Fruit fly (Drosophila melanogaster) whole organism, embryonic: ENCODE results near the gene CG13081.

ENCODE experiments used
- Atf6 ChIP-seq: fragments of 200-800 bp; sonication (Bioruptor generic); IDR thresholded peaks from 2 replicates; pipeline ENCODE4 v1.3.6; 2022; ENCODE audit warnings: missing biosample characterization, missing genetic modification characterization
- B-H1 ChIP-seq: fragments of 200-800 bp; sonication (Bioruptor generic); IDR thresholded peaks from 3 replicates; pipeline ENCODE4 v1.3.6; 2022; ENCODE audit warnings: missing biosample characterization, missing genetic modification characterization
- BtbVII ChIP-seq: fragments of 200-800 bp; sonication (Bioruptor generic); optimal IDR thresholded peaks from 3 replicates; lab custom pipeline; 2017; ENCODE audit warnings: missing biosample characterization, mild to moderate bottlenecking, missing genetic modification characterization
- CG11456 ChIP-seq: fragments of 200-800 bp; sonication (Bioruptor generic); IDR thresholded peaks from 3 replicates; pipeline ENCODE4 v1.3.6; 2022; ENCODE audit warnings: missing biosample characterization, missing genetic modification characterization
- CG12744 ChIP-seq: fragments of 200-800 bp; sonication (Bioruptor generic); optimal IDR thresholded peaks from 2 replicates; lab custom pipeline; 2016; ENCODE audit warnings: missing biosample characterization, missing genetic modification characterization
- CG1792 ChIP-seq: fragments of 200-800 bp; sonication (Bioruptor generic); optimal IDR thresholded peaks from 2 replicates; lab custom pipeline; 2016; ENCODE audit warnings: missing biosample characterization, missing genetic modification characterization
- CG2116 ChIP-seq: fragments of 200-800 bp; sonication (Bioruptor generic); optimal IDR thresholded peaks from 3 replicates; lab custom pipeline; 2018; ENCODE audit warnings: missing biosample characterization, mild to moderate bottlenecking, missing genetic modification characterization
- CG34376 ChIP-seq: fragments of 200-800 bp; sonication (Bioruptor generic); optimal IDR thresholded peaks from 2 replicates; lab custom pipeline; 2018; ENCODE audit warnings: missing biosample characterization, mild to moderate bottlenecking, missing genetic modification characterization
- CG42726 ChIP-seq: fragments of 200-800 bp; sonication (Bioruptor generic); IDR thresholded peaks from 2 replicates; pipeline ENCODE4 v1.3.6; 2022; ENCODE audit warnings: missing biosample characterization, missing genetic modification characterization; ENCODE audit not compliant: partially characterized antibody
- CG6654 ChIP-seq: fragments of 200-800 bp; sonication (Bioruptor generic); optimal IDR thresholded peaks from 2 replicates; lab custom pipeline; 2017; ENCODE audit warnings: missing biosample characterization, mild to moderate bottlenecking, missing genetic modification characterization
- CG6765 ChIP-seq: fragments of 200-800 bp; sonication (Bioruptor generic); optimal IDR thresholded peaks from 3 replicates; lab custom pipeline; 2017; ENCODE audit warnings: missing biosample characterization, mild to moderate bottlenecking, missing genetic modification characterization
- CG7556 ChIP-seq: fragments of 200-800 bp; sonication (Bioruptor generic); optimal IDR thresholded peaks from 2 replicates; lab custom pipeline; 2017; ENCODE audit warnings: missing biosample characterization, mild to moderate bottlenecking, missing genetic modification characterization
- CG8388 ChIP-seq: fragments of 200-800 bp; sonication (Bioruptor generic); optimal IDR thresholded peaks from 2 replicates; lab custom pipeline; 2019; ENCODE audit warnings: missing biosample characterization, mild to moderate bottlenecking, missing genetic modification characterization, moderate library complexity
- CrebB ChIP-seq: fragments of 200-800 bp; sonication (Bioruptor generic); optimal IDR thresholded peaks from 3 replicates; lab custom pipeline; 2018; ENCODE audit warnings: missing biosample characterization, mild to moderate bottlenecking, missing genetic modification characterization
- E2f2 ChIP-seq: fragments of 200-800 bp; sonication (Bioruptor generic); IDR thresholded peaks from 2 replicates; pipeline ENCODE4 v1.3.6; 2022; ENCODE audit warnings: missing biosample characterization, missing genetic modification characterization
- Elba2 ChIP-seq: fragments of 200-800 bp; sonication (Bioruptor generic); optimal IDR thresholded peaks from 3 replicates; lab custom pipeline; 2016; ENCODE audit warnings: missing biosample characterization, missing genetic modification characterization
- GATAe ChIP-seq: fragments of 200-800 bp; sonication (Bioruptor generic); conservative IDR thresholded peaks from 2 replicates; pipeline ENCODE4 v1.3.6; 2022; ENCODE audit warnings: missing biosample characterization, missing genetic modification characterization
- Jarid2 ChIP-seq: fragments of 200-800 bp; sonication (Bioruptor generic); optimal IDR thresholded peaks from 3 replicates; lab custom pipeline; 2017; ENCODE audit warnings: mild to moderate bottlenecking, missing biosample characterization, missing genetic modification reagents, missing genetic modification characterization
- MBD-R2 ChIP-seq: fragments of 200-800 bp; sonication (Bioruptor generic); IDR thresholded peaks from 2 replicates; pipeline ENCODE4 v1.3.6; 2022; ENCODE audit warnings: missing biosample characterization, missing genetic modification characterization
- Nf-YB ChIP-seq: fragments of 200-800 bp; sonication (Bioruptor generic); optimal IDR thresholded peaks from 3 replicates; lab custom pipeline; 2019; ENCODE audit warnings: missing biosample characterization, mild to moderate bottlenecking, missing genetic modification characterization, moderate library complexity
- PHDP ChIP-seq: fragments of 200-800 bp; sonication (Bioruptor generic); optimal IDR thresholded peaks from 3 replicates; lab custom pipeline; 2018; ENCODE audit warnings: missing biosample characterization, mild to moderate bottlenecking, missing genetic modification characterization, moderate library complexity
- Pdp1 ChIP-seq, 2 experiments: fragments of 200-800 bp; sonication (Bioruptor generic); optimal IDR thresholded peaks; 3 replicates each; lab custom pipeline; 2016; ENCODE audit warnings: missing biosample characterization in 2 of 2, missing genetic modification characterization in 2 of 2, mild to moderate bottlenecking in 1 of 2, moderate library complexity in 1 of 2
- Scr ChIP-seq: fragments of 200-800 bp; sonication (Bioruptor generic); IDR thresholded peaks from 2 replicates; pipeline ENCODE4 v1.3.6; 2022; ENCODE audit warnings: missing biosample characterization, missing genetic modification characterization; ENCODE audit not compliant: partially characterized antibody
- Stat92E ChIP-seq, 3 experiments: fragments of >200 bp in 2 of 3; fragments of 200-800 bp in 1 of 3; sonication (Bioruptor generic) in 1 of 3; optimal IDR thresholded peaks; 2 replicates each; lab custom pipeline; 2017 to 2019; ENCODE audit warnings: missing biosample characterization in 3 of 3, missing genetic modification characterization in 3 of 3, mild to moderate bottlenecking in 1 of 3, moderate library complexity in 1 of 3
- Taf1 ChIP-seq: fragments of 200-800 bp; sonication (Bioruptor generic); IDR thresholded peaks from 2 replicates; pipeline ENCODE4 v1.3.6; 2022; ENCODE audit warnings: missing biosample characterization, missing genetic modification characterization
- Tbp ChIP-seq: fragments of >200 bp; optimal IDR thresholded peaks from 2 replicates; lab custom pipeline; 2018; ENCODE audit warnings: missing biosample characterization, missing genetic modification characterization
- abd-A ChIP-seq: fragments of 200-800 bp; sonication (Bioruptor generic); optimal IDR thresholded peaks from 3 replicates; lab custom pipeline; 2019; ENCODE audit warnings: missing biosample characterization, mild to moderate bottlenecking, missing genetic modification characterization, moderate library complexity
- caup ChIP-seq: fragments of 200-800 bp; sonication (Bioruptor generic); optimal IDR thresholded peaks from 3 replicates; lab custom pipeline; 2017; ENCODE audit warnings: missing biosample characterization, mild to moderate bottlenecking, missing genetic modification characterization, moderate library complexity; ENCODE audit not compliant: severe bottlenecking
- chinmo ChIP-seq: fragments of 200-800 bp; sonication (Bioruptor generic); IDR thresholded peaks from 4 replicates; pipeline ENCODE4 v1.3.6; 2022; ENCODE audit warnings: missing biosample characterization, missing genetic modification characterization; ENCODE audit not compliant: partially characterized antibody
- dati ChIP-seq: fragments of 200-800 bp; sonication (Bioruptor generic); IDR thresholded peaks from 2 replicates; pipeline ENCODE4 v1.3.6; 2022; ENCODE audit warnings: missing biosample characterization, missing genetic modification characterization
- dysf ChIP-seq: fragments of 200-800 bp; sonication (Bioruptor generic); IDR thresholded peaks from 3 replicates; pipeline ENCODE4 v1.3.6; 2022; ENCODE audit warnings: missing biosample characterization, missing genetic modification characterization
- fd96Cb ChIP-seq: fragments of 200-800 bp; sonication (Bioruptor generic); optimal IDR thresholded peaks from 2 replicates; lab custom pipeline; 2018; ENCODE audit warnings: missing biosample characterization, mild to moderate bottlenecking, missing genetic modification characterization, moderate library complexity
- ftz-f1 ChIP-seq: fragments of 200-800 bp; sonication (Bioruptor generic); optimal IDR thresholded peaks from 2 replicates; lab custom pipeline; 2016; ENCODE audit warnings: missing biosample characterization, missing genetic modification characterization
- fu2 ChIP-seq: fragments of 200-800 bp; sonication (Bioruptor generic); optimal IDR thresholded peaks from 2 replicates; lab custom pipeline; 2016; ENCODE audit warnings: missing biosample characterization, missing genetic modification characterization
- gem ChIP-seq: fragments of 200-800 bp; sonication (Bioruptor generic); optimal IDR thresholded peaks from 2 replicates; lab custom pipeline; 2019; ENCODE audit warnings: missing biosample characterization, mild to moderate bottlenecking, missing genetic modification characterization, moderate library complexity
- grn ChIP-seq: fragments of 200-800 bp; sonication (Bioruptor generic); optimal IDR thresholded peaks from 3 replicates; lab custom pipeline; 2017; ENCODE audit warnings: missing biosample characterization, missing genetic modification characterization
- gsb ChIP-seq: fragments of 200-800 bp; sonication (Bioruptor generic); IDR thresholded peaks from 2 replicates; pipeline ENCODE4 v1.3.6; 2022; ENCODE audit warnings: missing biosample characterization, missing genetic modification characterization
- hb ChIP-seq: fragments of 200-800 bp; sonication (Bioruptor generic); IDR thresholded peaks from 3 replicates; pipeline ENCODE4 v1.3.6; 2022; ENCODE audit warnings: missing biosample characterization, missing genetic modification characterization; ENCODE audit not compliant: partially characterized antibody
- lbe ChIP-seq: fragments of 200-800 bp; sonication (Bioruptor generic); optimal IDR thresholded peaks from 2 replicates; lab custom pipeline; 2016; ENCODE audit warnings: missing biosample characterization, mild to moderate bottlenecking, missing genetic modification characterization
- luna ChIP-seq: fragments of 200-800 bp; sonication (Bioruptor generic); optimal IDR thresholded peaks from 2 replicates; lab custom pipeline; 2016; ENCODE audit warnings: missing biosample characterization, missing genetic modification characterization
- oc ChIP-seq: fragments of 200-800 bp; sonication (Bioruptor generic); optimal IDR thresholded peaks from 2 replicates; lab custom pipeline; 2018; ENCODE audit warnings: missing biosample characterization, mild to moderate bottlenecking, missing genetic modification characterization, moderate library complexity
- odd ChIP-seq: fragments of 200-800 bp; sonication (Bioruptor generic); optimal IDR thresholded peaks from 2 replicates; lab custom pipeline; 2017; ENCODE audit warnings: missing biosample characterization, mild to moderate bottlenecking, missing genetic modification characterization
- prd ChIP-seq, 3 experiments: fragments of >200 bp in 2 of 3; fragments of 200-800 bp in 1 of 3; sonication (Bioruptor generic) in 1 of 3; optimal IDR thresholded peaks in 2 of 3; IDR thresholded peaks in 1 of 3; 2 replicates in 2 of 3; 3 replicates in 1 of 3; pipeline versions ENCODE4 v1.3.6 to Lab custom; 2017 to 2022; ENCODE audit warnings: missing biosample characterization in 1 of 3, missing genetic modification characterization in 1 of 3
- rib ChIP-seq: fragments of 200-800 bp; sonication (Bioruptor generic); IDR thresholded peaks from 2 replicates; pipeline ENCODE4 v1.3.6; 2022; ENCODE audit warnings: missing biosample characterization, missing genetic modification characterization
- so ChIP-seq: fragments of 200-800 bp; sonication (Bioruptor generic); IDR thresholded peaks from 3 replicates; pipeline ENCODE4 v1.3.6; 2022; ENCODE audit warnings: missing biosample characterization, missing genetic modification characterization
- ttk ChIP-seq: fragments of 200-800 bp; sonication (Bioruptor generic); IDR thresholded peaks from 2 replicates; pipeline ENCODE4 v2.1.2; 2022; ENCODE audit warnings: missing biosample characterization, missing genetic modification characterization
- usp ChIP-seq: fragments of >200 bp; optimal IDR thresholded peaks from 2 replicates; lab custom pipeline; 2017; ENCODE audit warnings: missing biosample characterization, missing genetic modification characterization
- vvl ChIP-seq: fragments of 200-800 bp; sonication (Bioruptor generic); IDR thresholded peaks from 2 replicates; pipeline ENCODE4 v1.3.6; 2022; ENCODE audit warnings: missing biosample characterization, missing genetic modification characterization

Gene CG13081

dm6 chr2L:19549412-19549811, 9.0 kb downstream of the CG13081 start (continued):
- peak; percentile 23 for TF ChIP-seq odd
- no peak for TF ChIP-seq CG11456 (GFP tag; lab: Robert Waterston, UW)
- peak; percentile 42; the same call in 1 of the 2 replicates for TF ChIP-seq Atf6 (GFP tag; lab: Robert Waterston, UW)
- TF ChIP-seq oc (tag; lab: Kevin White, UChicago) = peak; percentile 62
- no peak for TF ChIP-seq gem
- TF ChIP-seq PHDP (tag; lab: Kevin White, UChicago) = no peak
- TF ChIP-seq hb (GFP tag; lab: Robert Waterston, UW) = no peak
- TF ChIP-seq lbe = no peak
- TF ChIP-seq prd (optimal IDR thresholded peaks at IDR 0.05; lab: Kevin White, UChicago) = no peak
- TF ChIP-seq prd (GFP tag; IDR thresholded peaks at IDR 0.05; lab: Robert Waterston, UW) = no peak
- 0 out of 2 replicates have a peak, but pooled peaks have one; percentile 18 for TF ChIP-seq rib
- peak; percentile 50; the same call in 1 of the 3 replicates for TF ChIP-seq so
- peak; percentile 48 for TF ChIP-seq CrebB (tag; lab: Kevin White, UChicago)
- TF ChIP-seq fd96Cb (tag; lab: Kevin White, UChicago) = no peak
- peak; percentile 8; the same call in 1 of the 2 replicates for TF ChIP-seq E2f2 (GFP tag; lab: Robert Waterston, UW)
- no peak; the same call in 1 of the 2 replicates for TF ChIP-seq Scr (GFP tag; lab: Robert Waterston, UW)
- peak; percentile 88; the same call in 2 of the 4 replicates for TF ChIP-seq chinmo (GFP tag; lab: Robert Waterston, UW)
- 0 out of 3 replicates have a peak, but pooled peaks have one; percentile 23 for TF ChIP-seq dysf (GFP tag; lab: Robert Waterston, UW)
- TF ChIP-seq CG2116 (GFP tag; lab: Kevin White, UChicago) = peak; percentile 5
- no peak for TF ChIP-seq CG7556 (GFP tag; lab: Kevin White, UChicago)
- TF ChIP-seq CG42726 = 0 out of 2 replicates have a peak, but pooled peaks have one; percentile 37
- TF ChIP-seq vvl = peak; percentile 69; the same call in 1 of the 2 replicates
- TF ChIP-seq luna (GFP tag; lab: Kevin White, UChicago) = no peak
- TF ChIP-seq caup (GFP tag; lab: Kevin White, UChicago) = peak; percentile 47
- peak; percentile 84 for TF ChIP-seq abd-A (tag; lab: Kevin White, UChicago)
- TF ChIP-seq Pdp1 (GFP tag; optimal IDR thresholded peaks at IDR 0.05; lab: Kevin White, UChicago) = peak in 1 of 2 experiments; percentile 13
- TF ChIP-seq BtbVII (GFP tag; lab: Kevin White, UChicago) = peak; percentile 56

dm6 chr2L:19563029-19563980, 22.9 kb downstream of the CG13081 start, which contains the start of gene CG13078:
TSS of gene CG13078 (plus strand) at chr2L:19563930.
- no peak for TF ChIP-seq Stat92E (GFP tag; optimal IDR thresholded peaks at IDR 0.05; lab: Kevin White, UChicago)
- TF ChIP-seq B-H1 = no peak
- no peak for TF ChIP-seq usp
- peak; percentile 92 for TF ChIP-seq CG34376 (GFP tag; lab: Kevin White, UChicago)
- no peak for TF ChIP-seq CG6654 (GFP tag; lab: Kevin White, UChicago)
- no peak for TF ChIP-seq ftz-f1 (GFP tag; lab: Kevin White, UChicago)
- TF ChIP-seq Taf1 (GFP tag; lab: Robert Waterston, UW) = no peak
- TF ChIP-seq Nf-YB (GFP tag; lab: Kevin White, UChicago) = no peak
- no peak for TF ChIP-seq MBD-R2 (GFP tag; lab: Robert Waterston, UW)
- no peak for TF ChIP-seq CG6765
- no peak for TF ChIP-seq CG8388 (GFP tag; lab: Kevin White, UChicago)
- no peak for TF ChIP-seq Jarid2 (GFP tag; lab: Kevin White, UChicago)
- TF ChIP-seq Elba2 (GFP tag; lab: Kevin White, UChicago) = no peak
- no peak for TF ChIP-seq gsb (GFP tag; lab: Robert Waterston, UW)
- no peak for TF ChIP-seq ttk (GFP tag; lab: Robert Waterston, UW)
- TF ChIP-seq fu2 (GFP tag; lab: Kevin White, UChicago) = no peak
- TF ChIP-seq grn (GFP tag; lab: Kevin White, UChicago) = peak; percentile 85
- TF ChIP-seq Tbp = no peak
- TF ChIP-seq dati = no peak
- TF ChIP-seq CG12744 (GFP tag; lab: Kevin White, UChicago) = no peak
- TF ChIP-seq GATAe (GFP tag; lab: Robert Waterston, UW) = no peak
- no peak for TF ChIP-seq CG1792 (GFP tag; lab: Kevin White, UChicago)
